Worm (Caenorhabditis elegans) whole organism, L4/young adult: ENCODE results near the gene fbxa-133.

Experiments used
- W03F9.2 ChIP-seq: fragments of 150-350 bp; optimal IDR thresholded peaks from 2 replicates; lab custom pipeline; 2014; ENCODE audit warnings: missing biosample characterization, missing genetic modification characterization
- him-1 ChIP-seq: sonication (generic microtip); optimal IDR thresholded peaks from 2 replicates; lab custom pipeline; 2016; ENCODE audit warnings: missing genotype, missing genetic modification reagents, missing genetic modification characterization, missing compliant biosample characterization

- no peak for TF ChIP-seq W03F9.2
- TF ChIP-seq him-1 (tag; lab: Kevin White, UChicago) = no peak
Measured at ce11 chrV:17565903-17566302, 18.7 kb upstream of the fbxa-133 start, which contains the start of gene fbxa-171.
